Worm (Caenorhabditis elegans) whole organism, L4/young adult: Measurements from ENCODE around the gene C54E10.6.

ENCODE experiments used
- W03F9.2 ChIP-seq: fragments of 150-350 bp; optimal IDR thresholded peaks from 2 replicates; lab custom pipeline; 2014; ENCODE audit warnings: missing biosample characterization, missing genetic modification characterization
- him-1 ChIP-seq: sonication (generic microtip); optimal IDR thresholded peaks from 2 replicates; lab custom pipeline; 2016; ENCODE audit warnings: missing genotype, missing genetic modification reagents, missing genetic modification characterization, missing compliant biosample characterization

- TF ChIP-seq him-1 (tag; lab: Kevin White, UChicago) (no peak), W03F9.2 (no peak)
Observed at ce11 chrV:18819643-18820042, 11.1 kb upstream of the C54E10.6 start, which contains the start of gene ncs-5.
